Fruit fly (Drosophila melanogaster): ENCODE data around the gene CG16736.

DNA sequence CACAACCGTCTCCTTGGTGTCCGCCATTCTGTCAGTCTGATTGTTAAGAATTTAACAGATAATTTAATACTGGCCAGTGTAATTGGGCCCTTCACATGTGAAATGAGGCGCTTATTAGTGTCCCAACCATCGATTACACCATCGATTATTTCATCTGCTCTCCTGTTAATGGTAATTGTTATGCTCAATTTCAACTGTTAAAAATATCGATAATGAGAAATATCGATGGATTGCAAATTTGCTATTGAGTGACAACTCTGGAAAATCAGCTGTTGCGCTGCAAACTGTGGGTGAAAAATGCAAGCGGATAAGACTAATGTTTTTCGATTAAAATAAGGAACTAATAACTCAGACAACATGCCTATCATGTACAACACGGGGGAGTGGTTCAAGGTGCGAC lies 9.2 kb upstream of the CG16736 start, which contains the start of the genes TrpRS and Vps16A:
- no peak for TF ChIP-seq CG16779 (tag; optimal IDR thresholded peaks at IDR 0.05)
- TF ChIP-seq fd85E (GFP tag; optimal IDR thresholded peaks at IDR 0.05), result no peak
- no peak for TF ChIP-seq achi (GFP tag; optimal IDR thresholded peaks at IDR 0.05)
- TF ChIP-seq CG7368 (GFP tag; optimal IDR thresholded peaks at IDR 0.05), result no peak
